Worm (Caenorhabditis elegans): ENCODE measurements around the gene sulp-5.

The sulp-5 gene

DNA sequence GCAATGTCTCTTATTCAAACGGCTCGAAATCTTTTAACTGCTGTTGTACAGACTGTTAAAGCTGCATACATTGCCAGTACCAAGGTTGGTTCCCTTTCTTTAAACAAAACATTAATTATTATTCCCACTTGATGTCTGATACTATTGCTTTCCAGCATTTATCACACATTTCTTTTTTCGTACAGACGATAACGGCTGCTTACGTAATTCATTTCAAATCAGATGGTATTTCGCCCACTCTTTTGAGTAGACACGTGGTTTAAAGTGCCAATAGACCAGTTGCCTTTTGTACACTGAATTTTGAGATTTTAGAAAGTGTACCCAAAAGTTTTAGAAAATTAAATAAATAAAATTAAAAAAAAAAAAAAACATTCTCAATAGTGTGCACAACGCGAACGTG, 30.4 kb upstream of the sulp-5 start (continued):
- no peak for TF ChIP-seq sox-2 (GFP tag; IDR thresholded peaks at IDR 0.05)

DNA sequence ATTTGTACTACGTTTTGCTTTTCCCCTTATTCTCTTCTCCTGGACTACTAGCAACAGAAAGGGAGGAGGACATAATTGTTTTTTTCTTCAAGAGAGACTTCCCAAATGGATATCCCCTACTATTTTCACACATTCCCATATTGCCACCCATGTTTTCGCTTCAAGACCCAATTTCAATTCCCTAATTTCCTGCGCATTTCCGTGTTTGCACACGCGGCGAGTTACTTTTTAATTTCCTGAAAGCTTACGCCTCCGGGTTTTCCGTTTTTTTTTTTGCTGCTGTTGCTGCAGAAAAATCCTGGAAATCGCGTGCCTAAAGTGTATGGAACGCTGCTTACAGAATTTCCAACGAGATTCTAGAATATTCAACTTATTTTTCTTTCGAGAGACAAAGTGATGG, 27.5 kb upstream of the sulp-5 start:
- TF ChIP-seq Y22D7AL.16 (tag; optimal IDR thresholded peaks at IDR 0.05) (no peak), che-1 (tag; optimal IDR thresholded peaks at IDR 0.05) (peak; percentile 3), ceh-2 (tag; optimal IDR thresholded peaks at IDR 0.05) (no peak), zip-5 (tag; optimal IDR thresholded peaks at IDR 0.05) (no peak), T23F11.4 (GFP tag; optimal IDR thresholded peaks at IDR 0.05) (no peak), sox-4 (tag; optimal IDR thresholded peaks at IDR 0.05) (no peak), mec-3 (tag; optimal IDR thresholded peaks at IDR 0.05; ENCODE audit: borderline replicate concordance) (no peak), ceh-18 (tag; optimal IDR thresholded peaks at IDR 0.05) (no peak), tbx-2 (tag; optimal IDR thresholded peaks at IDR 0.05) (peak; percentile 34), C08G9.2 (tag; optimal IDR thresholded peaks at IDR 0.05) (no peak), ets-4 (tag; optimal IDR thresholded peaks at IDR 0.05) (no peak), ahr-1 (tag; optimal IDR thresholded peaks at IDR 0.05) (no peak), ceh-19 (GFP tag; optimal IDR thresholded peaks at IDR 0.05) (peak; percentile 29), hlh-8 (tag; optimal IDR thresholded peaks at IDR 0.05) (no peak), unc-42 (tag; optimal IDR thresholded peaks at IDR 0.05) (peak; percentile 21), unc-3 (GFP tag; conservative IDR thresholded peaks at IDR 0.05) (no peak), unc-3 (tag; optimal IDR thresholded peaks at IDR 0.05) (no peak), ttx-3 (tag; optimal IDR thresholded peaks at IDR 0.05) (peak; percentile 6), ama-1 (optimal IDR thresholded peaks at IDR 0.05) (no peak), nhr-232 (tag; optimal IDR thresholded peaks at IDR 0.05) (no peak), dve-1 (tag; optimal IDR thresholded peaks at IDR 0.05) (no peak)

DNA sequence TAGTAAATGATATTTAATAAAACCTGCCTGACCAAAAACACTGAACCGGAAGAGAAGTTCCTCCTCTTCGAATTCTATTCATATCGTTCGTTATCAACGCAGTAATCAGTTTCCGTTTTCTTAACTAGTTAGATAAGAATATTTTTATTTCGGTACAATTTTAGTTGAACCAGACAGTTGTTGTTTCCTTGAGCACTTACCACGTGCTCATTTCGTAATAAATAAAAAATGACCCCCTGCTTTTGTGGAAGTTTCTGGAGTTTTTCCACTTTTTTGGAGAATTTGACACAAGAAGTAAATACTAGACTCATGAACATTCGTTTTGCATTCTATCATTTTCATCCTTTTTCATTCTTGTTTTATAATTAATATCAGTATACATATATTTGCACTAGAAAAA, 26.1 kb upstream of the sulp-5 start:
- TF ChIP-seq elt-2 (tag; optimal IDR thresholded peaks at IDR 0.05): peak; percentile 32
- TF ChIP-seq C38D4.7 (GFP tag; optimal IDR thresholded peaks at IDR 0.05): no peak

DNA sequence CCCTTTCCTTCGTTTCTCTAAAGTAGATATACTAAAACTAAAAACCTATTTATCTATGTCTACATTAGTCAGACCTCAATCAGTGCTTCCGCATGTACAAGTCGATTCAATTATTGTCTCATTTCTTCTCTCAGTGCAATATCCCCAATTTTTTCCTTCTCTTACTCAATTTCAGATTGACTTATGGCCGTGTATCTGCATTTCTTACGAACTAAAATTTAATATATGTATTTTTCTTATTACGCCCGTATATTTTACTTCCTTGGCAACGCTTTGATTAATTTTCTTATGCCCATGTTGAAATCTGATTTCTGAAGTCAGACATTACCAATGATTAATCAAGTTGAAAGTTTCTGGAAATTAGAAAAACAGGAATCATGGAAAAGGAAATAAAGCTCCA, 24.9 kb upstream of the sulp-5 start:
- TF ChIP-seq unc-55 (GFP tag; optimal IDR thresholded peaks at IDR 0.05) (no peak), ztf-16 (tag; optimal IDR thresholded peaks at IDR 0.05) (no peak), unc-42 (tag; optimal IDR thresholded peaks at IDR 0.05) (peak; percentile 93), ceh-14 (tag; optimal IDR thresholded peaks at IDR 0.05) (peak; percentile 98), hlh-6 (tag; optimal IDR thresholded peaks at IDR 0.05) (no peak), pag-3 (tag; optimal IDR thresholded peaks at IDR 0.05; ENCODE audit: borderline replicate concordance) (no peak)

DNA sequence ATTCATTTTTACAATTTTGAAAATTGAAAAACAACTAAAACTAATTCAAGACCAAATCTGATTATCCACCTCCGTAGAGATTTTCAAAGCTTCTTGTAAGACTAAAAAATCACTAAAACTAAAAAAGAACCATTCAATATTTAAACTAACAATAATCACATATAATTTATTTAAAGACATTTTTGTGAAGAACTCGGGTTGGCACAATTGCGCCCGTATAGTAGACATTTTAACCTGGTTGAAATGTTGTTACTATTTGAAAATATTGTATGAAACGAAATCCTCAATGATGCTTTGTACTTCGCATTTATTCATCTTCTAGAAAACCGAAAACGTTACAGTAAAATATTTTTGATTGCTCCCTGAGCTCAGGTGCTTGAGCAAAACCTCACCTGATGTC, 23.8 kb upstream of the sulp-5 start:
- TF ChIP-seq hlh-13 (GFP tag; optimal IDR thresholded peaks at IDR 0.05): no peak
- no peak for TF ChIP-seq ets-4 (tag; optimal IDR thresholded peaks at IDR 0.05)
- no peak for TF ChIP-seq zip-5 (tag; optimal IDR thresholded peaks at IDR 0.05)
- no peak for TF ChIP-seq hlh-6 (tag; optimal IDR thresholded peaks at IDR 0.05)
- TF ChIP-seq tbx-2 (tag; optimal IDR thresholded peaks at IDR 0.05): no peak
- no peak for TF ChIP-seq unc-55 (GFP tag; optimal IDR thresholded peaks at IDR 0.05)
- no peak for TF ChIP-seq pax-1 (tag; optimal IDR thresholded peaks at IDR 0.05)
- TF ChIP-seq ceh-34 (tag; optimal IDR thresholded peaks at IDR 0.05): no peak
- TF ChIP-seq unc-42 (tag; optimal IDR thresholded peaks at IDR 0.05): no peak
- no peak for TF ChIP-seq nfya-1 (tag; optimal IDR thresholded peaks at IDR 0.05)
- TF ChIP-seq ceh-2 (tag; optimal IDR thresholded peaks at IDR 0.05): no peak
- TF ChIP-seq hlh-15 (tag; optimal IDR thresholded peaks at IDR 0.05): no peak
- no peak for TF ChIP-seq nhr-232 (tag; optimal IDR thresholded peaks at IDR 0.05)
- TF ChIP-seq hlh-8 (tag; optimal IDR thresholded peaks at IDR 0.05): no peak
- no peak for TF ChIP-seq Y22D7AL.16 (tag; optimal IDR thresholded peaks at IDR 0.05)
- TF ChIP-seq ztf-16 (tag; optimal IDR thresholded peaks at IDR 0.05): no peak
- TF ChIP-seq ceh-18 (tag; optimal IDR thresholded peaks at IDR 0.05): no peak
- no peak for TF ChIP-seq ama-1 (optimal IDR thresholded peaks at IDR 0.05)

Data from whole organism, late embryonic.